Fruit fly (Drosophila melanogaster) whole organism, embryonic: Measurements from ENCODE around the gene sqh.

Experiments
- Awh ChIP-seq: fragments of 200-800 bp; sonication (Bioruptor generic); IDR thresholded peaks from 2 replicates; pipeline ENCODE4, ENCODE4 v1.3.6; 2022; ENCODE audit warnings: missing biosample characterization, missing genetic modification characterization
- CG10654 ChIP-seq: fragments of 200-800 bp; sonication (Bioruptor generic); optimal IDR thresholded peaks from 2 replicates; lab custom pipeline; 2016; ENCODE audit warnings: missing biosample characterization, missing genetic modification characterization
- CG10959 ChIP-seq: fragments of 200-800 bp; sonication (Bioruptor generic); IDR thresholded peaks from 2 replicates; pipeline ENCODE4 v1.3.6; 2022; ENCODE audit warnings: missing biosample characterization, missing genetic modification characterization
- CG10979 ChIP-seq: fragments of 200-800 bp; sonication (Bioruptor generic); optimal IDR thresholded peaks from 2 replicates; lab custom pipeline; 2018; ENCODE audit warnings: missing biosample characterization, mild to moderate bottlenecking, missing genetic modification characterization, moderate library complexity
- CG11247 ChIP-seq: fragments of 200-800 bp; sonication (Bioruptor generic); IDR thresholded peaks from 2 replicates; pipeline ENCODE4 v1.3.6; 2022; ENCODE audit warnings: missing biosample characterization, missing genetic modification characterization
- CG12299 ChIP-seq: fragments of 200-800 bp; sonication (Bioruptor generic); optimal IDR thresholded peaks from 2 replicates; lab custom pipeline; 2018; ENCODE audit warnings: missing biosample characterization, mild to moderate bottlenecking, missing genetic modification characterization
- CG15479 ChIP-seq: fragments of 200-800 bp; sonication (Bioruptor generic); optimal IDR thresholded peaks from 3 replicates; lab custom pipeline; 2019; ENCODE audit warnings: missing biosample characterization, mild to moderate bottlenecking, missing genetic modification characterization, moderate library complexity
- CG1647 ChIP-seq: fragments of 200-800 bp; sonication (Bioruptor generic); optimal IDR thresholded peaks from 3 replicates; lab custom pipeline; 2016; ENCODE audit warnings: missing biosample characterization, missing genetic modification characterization
- CG17385 ChIP-seq: fragments of 200-800 bp; sonication (Bioruptor generic); optimal IDR thresholded peaks from 3 replicates; lab custom pipeline; 2018; ENCODE audit warnings: missing biosample characterization, mild to moderate bottlenecking, missing genetic modification characterization
- CG18262 ChIP-seq: fragments of 200-800 bp; optimal IDR thresholded peaks from 3 replicates; lab custom pipeline; 2019; ENCODE audit warnings: missing biosample characterization, mild to moderate bottlenecking, missing genetic modification characterization, moderate library complexity
- CG18476 ChIP-seq: fragments of 200-800 bp; sonication (Bioruptor generic); optimal IDR thresholded peaks from 2 replicates; lab custom pipeline; 2016; ENCODE audit warnings: missing biosample characterization, mild to moderate bottlenecking, missing genetic modification characterization
- CG2116 ChIP-seq: fragments of 200-800 bp; sonication (Bioruptor generic); optimal IDR thresholded peaks from 3 replicates; lab custom pipeline; 2018; ENCODE audit warnings: missing biosample characterization, mild to moderate bottlenecking, missing genetic modification characterization
- CG2120 ChIP-seq: fragments of 200-800 bp; sonication (Bioruptor generic); optimal IDR thresholded peaks from 3 replicates; lab custom pipeline; 2016; ENCODE audit warnings: missing biosample characterization, missing genetic modification characterization
- CG3163 ChIP-seq: fragments of 200-800 bp; sonication (Bioruptor generic); optimal IDR thresholded peaks from 3 replicates; lab custom pipeline; 2016; ENCODE audit warnings: missing biosample characterization, missing genetic modification characterization
- CG33557 ChIP-seq: fragments of 200-800 bp; sonication (Bioruptor generic); optimal IDR thresholded peaks from 2 replicates; lab custom pipeline; 2019; ENCODE audit warnings: missing biosample characterization, mild to moderate bottlenecking, missing genetic modification characterization, moderate library complexity
- CG34224 ChIP-seq: fragments of 200-800 bp; sonication (Bioruptor generic); IDR thresholded peaks from 3 replicates; pipeline ENCODE4 v1.3.6; 2022; ENCODE audit warnings: missing biosample characterization, missing genetic modification characterization; ENCODE audit not compliant: partially characterized antibody
- CG6254 ChIP-seq: fragments of 200-800 bp; sonication (Bioruptor generic); optimal IDR thresholded peaks from 3 replicates; lab custom pipeline; 2017; ENCODE audit warnings: mild to moderate bottlenecking, missing biosample characterization, missing genetic modification reagents, missing genetic modification characterization
- CG6272 ChIP-seq: fragments of 200-800 bp; sonication (Bioruptor generic); IDR thresholded peaks from 2 replicates; pipeline ENCODE4 v1.3.6; 2022; ENCODE audit warnings: missing biosample characterization, missing genetic modification characterization
- CG6813 ChIP-seq: fragments of 200-800 bp; sonication (Bioruptor generic); optimal IDR thresholded peaks from 2 replicates; lab custom pipeline; 2017; ENCODE audit warnings: missing biosample characterization, missing genetic modification characterization, mild to moderate bottlenecking, moderate library complexity, missing genetic modification reagents
- CG8089 ChIP-seq: fragments of 200-800 bp; sonication (Bioruptor generic); optimal IDR thresholded peaks from 3 replicates; lab custom pipeline; 2016; ENCODE audit warnings: missing biosample characterization, missing genetic modification characterization
- CG9876 ChIP-seq: fragments of 200-800 bp; sonication (Bioruptor generic); optimal IDR thresholded peaks from 2 replicates; lab custom pipeline; 2016; ENCODE audit warnings: missing biosample characterization, missing genetic modification characterization
- CG9932 ChIP-seq: fragments of 200-800 bp; sonication (Bioruptor generic); IDR thresholded peaks from 2 replicates; pipeline ENCODE4 v1.3.6; 2022; ENCODE audit warnings: missing biosample characterization, missing genetic modification characterization
- CrebB ChIP-seq: fragments of 200-800 bp; sonication (Bioruptor generic); optimal IDR thresholded peaks from 3 replicates; lab custom pipeline; 2018; ENCODE audit warnings: missing biosample characterization, mild to moderate bottlenecking, missing genetic modification characterization
- Dad ChIP-seq: fragments of 200-800 bp; sonication (Bioruptor generic); optimal IDR thresholded peaks from 3 replicates; lab custom pipeline; 2016; ENCODE audit warnings: missing biosample characterization, missing genetic modification characterization
- Dek ChIP-seq: fragments of 200-800 bp; sonication (Bioruptor generic); optimal IDR thresholded peaks from 3 replicates; lab custom pipeline; 2019; ENCODE audit warnings: missing biosample characterization, mild to moderate bottlenecking, missing genetic modification characterization, moderate library complexity
- Dfd ChIP-seq, 2 experiments: fragments of >200 bp; optimal IDR thresholded peaks; 2 replicates each; lab custom pipeline; 2017; ENCODE audit warnings: missing biosample characterization in 2 of 2, missing genetic modification characterization in 2 of 2
- HLH54F ChIP-seq: fragments of 200-800 bp; sonication (Bioruptor generic); optimal IDR thresholded peaks from 3 replicates; lab custom pipeline; 2016; ENCODE audit warnings: missing biosample characterization, missing genetic modification characterization
- Oli ChIP-seq: fragments of 200-800 bp; sonication (Bioruptor generic); optimal IDR thresholded peaks from 2 replicates; lab custom pipeline; 2018; ENCODE audit warnings: missing biosample characterization, mild to moderate bottlenecking, missing genetic modification characterization, moderate library complexity
- Scr ChIP-seq: fragments of 200-800 bp; sonication (Bioruptor generic); IDR thresholded peaks from 2 replicates; pipeline ENCODE4 v1.3.6; 2022; ENCODE audit warnings: missing biosample characterization, missing genetic modification characterization; ENCODE audit not compliant: partially characterized antibody
- Xrp1 ChIP-seq: fragments of 200-800 bp; sonication (Bioruptor generic); IDR thresholded peaks from 2 replicates; pipeline ENCODE4 v1.3.6; 2022; ENCODE audit warnings: missing biosample characterization, missing genetic modification characterization
- YL-1 ChIP-seq: fragments of 200-800 bp; sonication (Bioruptor generic); optimal IDR thresholded peaks from 3 replicates; lab custom pipeline; 2017; ENCODE audit warnings: missing biosample characterization, mild to moderate bottlenecking, missing genetic modification characterization
- ac ChIP-seq: fragments of 200-800 bp; sonication (Bioruptor generic); optimal IDR thresholded peaks from 3 replicates; lab custom pipeline; 2017; ENCODE audit warnings: missing biosample characterization, mild to moderate bottlenecking, missing genetic modification characterization
- bowl ChIP-seq: fragments of 200-800 bp; sonication (Bioruptor generic); IDR thresholded peaks from 2 replicates; pipeline ENCODE4 v1.3.6; 2022; ENCODE audit warnings: missing biosample characterization, missing genetic modification characterization
- bsh ChIP-seq, 2 experiments: fragments of 200-800 bp; sonication (Bioruptor generic); optimal IDR thresholded peaks; 2 replicates each; lab custom pipeline; 2017 to 2018; ENCODE audit warnings: mild to moderate bottlenecking in 2 of 2, missing biosample characterization in 2 of 2, missing genetic modification characterization in 2 of 2, moderate library complexity in 1 of 2
- caup ChIP-seq: fragments of 200-800 bp; sonication (Bioruptor generic); optimal IDR thresholded peaks from 3 replicates; lab custom pipeline; 2017; ENCODE audit warnings: missing biosample characterization, mild to moderate bottlenecking, missing genetic modification characterization, moderate library complexity; ENCODE audit not compliant: severe bottlenecking
- dysf ChIP-seq: fragments of 200-800 bp; sonication (Bioruptor generic); IDR thresholded peaks from 3 replicates; pipeline ENCODE4 v1.3.6; 2022; ENCODE audit warnings: missing biosample characterization, missing genetic modification characterization
- hth ChIP-seq: fragments of >200 bp; optimal IDR thresholded peaks from 2 replicates; lab custom pipeline; 2017; ENCODE audit warnings: inconsistent platforms
- lilli ChIP-seq: fragments of 200-800 bp; sonication (Bioruptor generic); optimal IDR thresholded peaks from 3 replicates; lab custom pipeline; 2016; ENCODE audit warnings: missing biosample characterization, missing genetic modification characterization
- lmd ChIP-seq: fragments of 200-800 bp; sonication (Bioruptor generic); IDR thresholded peaks from 2 replicates; pipeline ENCODE4 v1.3.6; 2022; ENCODE audit warnings: missing biosample characterization, missing genetic modification characterization
- org-1 ChIP-seq: fragments of 200-800 bp; sonication (Bioruptor generic); optimal IDR thresholded peaks from 2 replicates; lab custom pipeline; 2017; ENCODE audit warnings: missing biosample characterization, missing genetic modification characterization
- p53 ChIP-seq: fragments of 200-800 bp; sonication (Bioruptor generic); optimal IDR thresholded peaks from 2 replicates; lab custom pipeline; 2016; ENCODE audit warnings: missing biosample characterization, missing genetic modification characterization
- pan ChIP-seq, 4 experiments: fragments of >200 bp in 3 of 4; fragments of 200-800 bp in 1 of 4; sonication (Bioruptor generic) in 1 of 4; optimal IDR thresholded peaks in 3 of 4; IDR thresholded peaks in 1 of 4; 2 replicates each; pipeline versions ENCODE4 v1.3.6 to Lab custom; 2017 to 2022; ENCODE audit warnings: missing biosample characterization in 2 of 4, missing genetic modification characterization in 2 of 4, mixed read lengths in 1 of 4
- rib ChIP-seq: fragments of 200-800 bp; sonication (Bioruptor generic); IDR thresholded peaks from 2 replicates; pipeline ENCODE4 v1.3.6; 2022; ENCODE audit warnings: missing biosample characterization, missing genetic modification characterization
- seq ChIP-seq: fragments of 200-800 bp; sonication (Bioruptor generic); IDR thresholded peaks from 2 replicates; pipeline ENCODE4 v1.3.6; 2022; ENCODE audit warnings: missing biosample characterization, missing genetic modification characterization
- sob ChIP-seq: fragments of 200-800 bp; sonication (Bioruptor generic); IDR thresholded peaks from 2 replicates; pipeline ENCODE4 v1.3.6; 2022; ENCODE audit warnings: missing biosample characterization, missing genetic modification characterization
- sr ChIP-seq: fragments of 200-800 bp; sonication (Bioruptor generic); IDR thresholded peaks from 3 replicates; pipeline ENCODE4 v1.3.6; 2022; ENCODE audit warnings: missing biosample characterization, missing genetic modification characterization
- ssp ChIP-seq: fragments of 200-800 bp; sonication (Bioruptor generic); IDR thresholded peaks from 2 replicates; pipeline ENCODE4 v1.3.6; 2022; ENCODE audit warnings: missing biosample characterization, missing genetic modification characterization
- tap ChIP-seq: fragments of 200-800 bp; optimal IDR thresholded peaks from 3 replicates; lab custom pipeline; 2019; ENCODE audit warnings: missing biosample characterization, mild to moderate bottlenecking, missing genetic modification characterization, moderate library complexity
- twi ChIP-seq: fragments of 200-800 bp; optimal IDR thresholded peaks from 2 replicates; lab custom pipeline; 2019; ENCODE audit warnings: missing biosample characterization, mild to moderate bottlenecking, missing genetic modification characterization, moderate library complexity
- vvl ChIP-seq: fragments of 200-800 bp; sonication (Bioruptor generic); IDR thresholded peaks from 2 replicates; pipeline ENCODE4 v1.3.6; 2022; ENCODE audit warnings: missing biosample characterization, missing genetic modification characterization
- yki ChIP-seq: fragments of >200 bp; optimal IDR thresholded peaks from 3 replicates; lab custom pipeline; 2018

Gene sqh

dm6 chrX:6219845-6220345 lies 5.0 kb downstream of the sqh start, which contains the start of gene Efr (continued):
- TF ChIP-seq CG15479 (peak; percentile 10), Xrp1 (GFP tag; lab: Robert Waterston, UW) (no peak; the same call in 1 of the 2 replicates), CG2116 (GFP tag; lab: Kevin White, UChicago) (peak; percentile 22), vvl (GFP tag; lab: Robert Waterston, UW) (peak; percentile 32; the same call in 1 of the 2 replicates), CG6813 (no peak), CG33557 (GFP tag; lab: Kevin White, UChicago) (no peak), dysf (GFP tag; lab: Robert Waterston, UW) (no peak), CG10979 (tag; lab: Kevin White, UChicago) (no peak), ssp (no peak), Dad (GFP tag; lab: Kevin White, UChicago) (no peak), CrebB (peak; percentile 28), sr (GFP tag; lab: Robert Waterston, UW) (no peak), HLH54F (no peak), CG10654 (no peak), lilli (GFP tag; lab: Kevin White, UChicago) (no peak), bsh (GFP tag; optimal IDR thresholded peaks at IDR 0.05; lab: Kevin White, UChicago) (no peak), pan (optimal IDR thresholded peaks at IDR 0.05; lab: Kevin White, UChicago) (no peak), pan (GFP tag; optimal IDR thresholded peaks at IDR 0.05 in 1 of 2, IDR thresholded peaks at IDR 0.05 in 1 of 2) (no peak), yki (lab: Kevin White, UChicago) (no peak), Scr (GFP tag; lab: Robert Waterston, UW) (no peak), CG3163 (GFP tag; lab: Kevin White, UChicago) (no peak), CG10959 (GFP tag; lab: Robert Waterston, UW) (no peak), seq (GFP tag; lab: Robert Waterston, UW) (no peak), lmd (GFP tag; lab: Robert Waterston, UW) (no peak), CG6254 (GFP tag; lab: Kevin White, UChicago) (no peak), CG12299 (tag; lab: Kevin White, UChicago) (no peak), Dek (no peak), CG1647 (GFP tag; lab: Kevin White, UChicago) (no peak), CG8089 (GFP tag; lab: Kevin White, UChicago) (no peak), org-1 (no peak), bowl (GFP tag; lab: Robert Waterston, UW) (no peak), CG34224 (GFP tag; lab: Robert Waterston, UW) (0 out of 3 replicates have a peak, but pooled peaks have one; percentile 24), caup (no peak), CG18262 (no peak), twi (tag; lab: Kevin White, UChicago) (no peak), CG6272 (GFP tag; lab: Robert Waterston, UW) (no peak), Awh (GFP tag; lab: Robert Waterston, UW) (no peak), CG11247 (no peak), CG17385 (GFP tag; lab: Kevin White, UChicago) (no peak), sob (GFP tag; lab: Robert Waterston, UW) (0 out of 2 replicates have a peak, but pooled peaks have one; percentile 16), tap (tag; lab: Kevin White, UChicago) (no peak), Dfd (GFP tag; optimal IDR thresholded peaks at IDR 0.05; lab: Kevin White, UChicago) (no peak), CG18476 (GFP tag; lab: Kevin White, UChicago) (no peak), CG2120 (GFP tag; lab: Kevin White, UChicago) (no peak), CG9876 (GFP tag; lab: Kevin White, UChicago) (no peak), CG9932 (no peak), ac (GFP tag; lab: Kevin White, UChicago) (no peak), rib (peak; percentile 34; the same call in 1 of the 2 replicates), YL-1 (GFP tag; lab: Kevin White, UChicago) (peak; percentile 5), p53 (no peak), Oli (no peak), hth (no peak)
